Worm (Caenorhabditis elegans): ENCODE data around the gene ver-3.

- TF ChIP-seq cog-1 (tag; optimal IDR thresholded peaks at IDR 0.05) (no peak), flt-1 (GFP tag; IDR thresholded peaks at IDR 0.05) (no peak), ztf-29 (GFP tag; IDR thresholded peaks at IDR 0.05) (no peak), tab-1 (GFP tag; IDR thresholded peaks at IDR 0.05) (no peak), T22C8.4 (GFP tag; IDR thresholded peaks at IDR 0.05) (no peak)
These were observed 40.1 kb downstream of the ver-3 start for ce11 chrX:11032412-11032811.
